Worm (Caenorhabditis elegans) whole organism, early embryonic: ENCODE results near the gene del-2.

Source experiments
- B0310.2 ChIP-seq: sonication (generic microtip); optimal IDR thresholded peaks from 2 replicates; lab custom pipeline; 2016; ENCODE audit warnings: mild to moderate bottlenecking, missing genetic modification characterization, missing compliant biosample characterization
- F13C5.2 ChIP-seq: sonication (generic microtip); optimal IDR thresholded peaks from 2 replicates; lab custom pipeline; 2017; ENCODE audit warnings: mild to moderate bottlenecking, missing genetic modification characterization, inconsistent platforms, missing compliant biosample characterization
- aly-1 ChIP-seq: sonication (generic microtip); optimal IDR thresholded peaks from 2 replicates; lab custom pipeline; 2016; ENCODE audit warnings: missing genetic modification characterization, missing compliant biosample characterization
- ama-1 ChIP-seq: fragments of 150-350 bp; optimal IDR thresholded peaks from 2 replicates; lab custom pipeline; 2014
- ceh-13 ChIP-seq: fragments of 200-800 bp; sonication (Bioruptor generic); optimal IDR thresholded peaks from 2 replicates; lab custom pipeline; 2018; ENCODE audit warnings: mild to moderate bottlenecking, missing genetic modification characterization, missing compliant biosample characterization
- ceh-36 ChIP-seq: sonication (generic microtip); optimal IDR thresholded peaks from 2 replicates; lab custom pipeline; 2016; ENCODE audit warnings: missing genetic modification characterization, inconsistent platforms, missing compliant biosample characterization
- ets-7 ChIP-seq: sonication (generic microtip); optimal IDR thresholded peaks from 2 replicates; lab custom pipeline; 2016; ENCODE audit warnings: missing genotype, missing genetic modification characterization, missing compliant biosample characterization
- flt-1 ChIP-seq: fragments of 200-800 bp; sonication (Bioruptor generic); IDR thresholded peaks from 2 replicates; pipeline ENCODE4 v1.3.6; 2022; ENCODE audit warnings: missing genetic modification characterization, missing compliant biosample characterization
- hmbx-1 ChIP-seq: sonication (generic microtip); optimal IDR thresholded peaks from 2 replicates; lab custom pipeline; 2016; ENCODE audit warnings: mild to moderate bottlenecking, missing genetic modification characterization, missing compliant biosample characterization
- hmg-4 ChIP-seq: fragments of 200-800 bp; sonication (Bioruptor generic); optimal IDR thresholded peaks from 2 replicates; lab custom pipeline; 2018; ENCODE audit warnings: mild to moderate bottlenecking, missing genetic modification characterization, missing compliant biosample characterization
- hnd-1 ChIP-seq: sonication (generic microtip); optimal IDR thresholded peaks from 2 replicates; lab custom pipeline; 2016; ENCODE audit warnings: missing genetic modification characterization, missing compliant biosample characterization
- pes-1 ChIP-seq: fragments of 200-800 bp; sonication (Bioruptor generic); IDR thresholded peaks from 2 replicates; pipeline ENCODE4 v1.3.6; 2022; ENCODE audit warnings: missing genetic modification reagents, missing genetic modification characterization, missing compliant biosample characterization
- scrt-1 ChIP-seq: fragments of 200-800 bp; sonication (Bioruptor generic); IDR thresholded peaks from 2 replicates; pipeline ENCODE4 v1.3.6; 2022; ENCODE audit warnings: missing genetic modification characterization, missing compliant biosample characterization
- sea-1 ChIP-seq: fragments of 200-800 bp; sonication (Bioruptor generic); conservative IDR thresholded peaks from 2 replicates; pipeline ENCODE4 v1.3.6; 2022; ENCODE audit warnings: missing genetic modification characterization, missing compliant biosample characterization
- tbx-11 ChIP-seq: fragments of 200-800 bp; sonication (Bioruptor generic); IDR thresholded peaks from 2 replicates; pipeline ENCODE4 v1.3.6; 2022; ENCODE audit warnings: missing genetic modification characterization, missing compliant biosample characterization
- tbx-37 ChIP-seq: fragments of 200-800 bp; sonication (Bioruptor generic); conservative IDR thresholded peaks from 2 replicates; pipeline ENCODE4 v1.3.6; 2022; ENCODE audit warnings: missing genetic modification reagents, missing genetic modification characterization, missing compliant biosample characterization
- tra-4 ChIP-seq: sonication (generic microtip); optimal IDR thresholded peaks from 2 replicates; lab custom pipeline; 2017; ENCODE audit warnings: missing genetic modification characterization, missing compliant biosample characterization

Gene del-2

DNA sequence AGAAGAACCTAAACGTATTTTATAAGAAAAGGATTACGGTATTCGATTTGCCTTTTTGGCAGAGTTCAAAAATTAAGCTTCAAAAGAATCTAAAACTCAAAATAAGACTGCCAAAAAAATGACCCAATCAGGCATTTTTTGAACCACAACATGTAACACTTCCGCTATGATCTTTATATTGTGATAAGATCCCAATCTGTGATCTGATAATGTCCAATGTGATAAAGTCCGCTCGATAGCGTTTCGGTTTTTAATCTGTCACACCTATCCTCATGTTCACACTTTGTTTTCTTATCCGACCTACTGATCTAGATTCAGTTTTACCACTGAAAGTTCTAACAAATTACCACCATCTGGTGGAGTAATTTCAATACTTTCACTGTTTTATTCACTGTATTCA lies 27.8 kb downstream of the del-2 start:
- TF ChIP-seq ceh-36 (tag; lab: Kevin White, UChicago) (no peak), hmg-4 (GFP tag; lab: Kevin White, UChicago) (no peak), aly-1 (tag; lab: Kevin White, UChicago) (no peak), tbx-37 (GFP tag; lab: Robert Waterston, UW) (no peak), flt-1 (GFP tag; lab: Robert Waterston, UW) (no peak), ama-1 (lab: Kevin White, UChicago) (no peak), sea-1 (GFP tag; lab: Robert Waterston, UW) (no peak), scrt-1 (GFP tag; lab: Robert Waterston, UW) (no peak), hnd-1 (no peak), ceh-13 (GFP tag; lab: Kevin White, UChicago) (no peak), B0310.2 (tag; lab: Kevin White, UChicago) (no peak)

DNA sequence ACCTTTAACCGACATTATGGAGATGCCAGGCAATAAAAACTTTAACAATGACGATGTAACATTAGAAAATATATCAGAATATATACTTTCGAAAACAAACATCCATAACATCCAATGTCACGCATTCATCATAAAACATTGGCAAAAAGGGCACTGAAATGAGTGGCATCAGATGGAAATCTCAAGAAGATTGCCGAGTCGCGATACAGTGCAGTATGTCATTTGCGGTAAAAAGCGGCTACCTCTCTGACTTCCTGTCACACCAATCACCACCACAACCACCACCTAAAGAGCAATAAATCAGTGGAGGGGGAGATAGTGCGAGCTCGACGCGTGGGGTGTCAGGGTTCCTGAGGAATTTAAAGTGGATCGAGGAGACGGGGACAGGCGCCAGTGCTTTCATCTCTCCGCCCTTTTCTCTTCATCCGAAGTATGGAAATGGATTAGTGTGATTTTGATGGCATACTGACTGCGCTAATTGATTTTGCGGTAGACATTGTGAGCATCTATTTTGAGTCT lies 28.7 kb downstream of the del-2 start:
- TF ChIP-seq ama-1 (lab: Kevin White, UChicago) (no peak), hmbx-1 (tag; lab: Kevin White, UChicago) (no peak), pes-1 (GFP tag; lab: Robert Waterston, UW) (no peak), tbx-11 (GFP tag; lab: Robert Waterston, UW) (no peak), tra-4 (tag; lab: Kevin White, UChicago) (no peak), ceh-13 (GFP tag; lab: Kevin White, UChicago) (no peak), B0310.2 (tag; lab: Kevin White, UChicago) (no peak), ets-7 (tag; lab: Kevin White, UChicago) (no peak)

DNA sequence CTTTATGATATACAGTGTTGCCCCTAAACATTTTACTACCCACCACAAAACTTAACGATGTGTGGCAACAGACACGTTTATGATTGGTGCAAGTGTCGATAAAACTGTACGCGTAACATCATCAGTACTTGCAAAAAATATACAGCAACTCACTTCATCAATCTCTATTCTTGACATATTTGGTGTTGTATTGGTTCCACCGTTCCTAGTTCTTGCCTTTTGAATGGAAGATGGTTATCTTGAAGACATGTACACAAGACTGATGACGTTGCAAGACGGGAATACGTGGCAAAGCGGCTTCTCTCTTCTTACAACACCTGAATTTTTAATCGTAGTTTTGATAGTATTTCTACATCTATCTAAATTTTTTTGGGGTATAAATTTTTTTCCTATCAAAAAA lies 30.9 kb downstream of the del-2 start:
- TF ChIP-seq ceh-36 (tag; lab: Kevin White, UChicago) (no peak), B0310.2 (tag; lab: Kevin White, UChicago) (no peak), tbx-11 (GFP tag; lab: Robert Waterston, UW) (no peak), ceh-13 (GFP tag; lab: Kevin White, UChicago) (no peak), flt-1 (GFP tag; lab: Robert Waterston, UW) (no peak), scrt-1 (GFP tag; lab: Robert Waterston, UW) (no peak), hmg-4 (GFP tag; lab: Kevin White, UChicago) (no peak), aly-1 (tag; lab: Kevin White, UChicago) (no peak), sea-1 (GFP tag; lab: Robert Waterston, UW) (no peak), ama-1 (lab: Kevin White, UChicago) (no peak), hnd-1 (no peak), hmbx-1 (tag; lab: Kevin White, UChicago) (no peak), ets-7 (tag; lab: Kevin White, UChicago) (no peak), pes-1 (GFP tag; lab: Robert Waterston, UW) (no peak), tbx-37 (GFP tag; lab: Robert Waterston, UW) (no peak), tra-4 (tag; lab: Kevin White, UChicago) (no peak), F13C5.2 (no peak)

DNA sequence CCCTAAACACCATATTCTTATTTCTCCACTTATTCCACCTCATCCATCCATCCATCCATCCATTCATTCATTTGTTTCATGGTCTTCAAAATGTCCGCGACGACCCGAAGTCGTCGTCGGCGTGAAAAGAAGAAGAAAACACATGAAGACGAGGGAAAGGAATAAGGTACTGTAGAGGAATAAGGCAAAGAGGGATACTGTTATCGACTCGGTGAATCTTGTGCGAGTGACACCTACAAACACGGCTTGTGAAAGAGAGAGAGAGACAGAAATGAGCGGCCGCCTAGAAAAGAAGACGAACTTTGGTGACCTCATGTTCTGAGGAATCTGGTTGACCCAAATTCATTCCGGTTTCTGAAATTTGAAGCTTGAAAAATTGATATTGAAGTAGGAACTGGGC lies 32.7 kb downstream of the del-2 start:
- TF ChIP-seq ets-7 (tag; lab: Kevin White, UChicago) (no peak), tbx-11 (GFP tag; lab: Robert Waterston, UW) (no peak), ama-1 (lab: Kevin White, UChicago) (no peak), tbx-37 (GFP tag; lab: Robert Waterston, UW) (no peak), hmbx-1 (tag; lab: Kevin White, UChicago) (no peak), F13C5.2 (no peak), hnd-1 (no peak), pes-1 (GFP tag; lab: Robert Waterston, UW) (no peak), flt-1 (GFP tag; lab: Robert Waterston, UW) (no peak), sea-1 (GFP tag; lab: Robert Waterston, UW) (no peak), ceh-36 (tag; lab: Kevin White, UChicago) (no peak), ceh-13 (GFP tag; lab: Kevin White, UChicago) (no peak), hmg-4 (GFP tag; lab: Kevin White, UChicago) (no peak), aly-1 (tag; lab: Kevin White, UChicago) (no peak), B0310.2 (tag; lab: Kevin White, UChicago) (no peak), tra-4 (tag; lab: Kevin White, UChicago) (no peak), scrt-1 (GFP tag; lab: Robert Waterston, UW) (no peak)

DNA sequence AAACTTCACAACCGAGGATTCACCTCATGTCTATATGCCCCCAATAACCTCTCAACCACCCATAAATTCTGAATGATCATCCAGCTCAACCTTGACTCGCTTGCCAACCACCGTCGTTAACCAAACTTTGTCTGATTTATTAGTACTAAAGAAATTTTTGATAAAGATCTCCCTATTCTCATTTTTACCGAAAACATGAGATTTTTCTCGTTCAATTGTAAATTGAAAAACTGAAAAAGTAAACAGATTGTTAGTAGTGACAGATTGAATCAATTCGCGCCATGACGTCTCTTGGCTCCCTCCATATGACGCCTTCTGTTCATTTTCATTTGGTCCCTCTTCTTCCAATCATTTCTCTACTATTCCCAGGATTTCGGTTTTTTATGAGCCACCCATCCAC lies 33.9 kb downstream of the del-2 start:
- TF ChIP-seq ama-1 (lab: Kevin White, UChicago): no peak
- TF ChIP-seq F13C5.2: no peak
- TF ChIP-seq ets-7 (tag; lab: Kevin White, UChicago): no peak
- TF ChIP-seq ceh-36 (tag; lab: Kevin White, UChicago): no peak
- TF ChIP-seq pes-1 (GFP tag; lab: Robert Waterston, UW): no peak
- no peak for TF ChIP-seq hmbx-1 (tag; lab: Kevin White, UChicago)
- TF ChIP-seq tbx-37 (GFP tag; lab: Robert Waterston, UW): no peak
- no peak for TF ChIP-seq flt-1 (GFP tag; lab: Robert Waterston, UW)
- no peak for TF ChIP-seq ceh-13 (GFP tag; lab: Kevin White, UChicago)
- no peak for TF ChIP-seq scrt-1 (GFP tag; lab: Robert Waterston, UW)
- TF ChIP-seq aly-1 (tag; lab: Kevin White, UChicago): no peak
- no peak for TF ChIP-seq sea-1 (GFP tag; lab: Robert Waterston, UW)
- no peak for TF ChIP-seq tbx-11 (GFP tag; lab: Robert Waterston, UW)
- no peak for TF ChIP-seq tra-4 (tag; lab: Kevin White, UChicago)
- no peak for TF ChIP-seq hnd-1

DNA sequence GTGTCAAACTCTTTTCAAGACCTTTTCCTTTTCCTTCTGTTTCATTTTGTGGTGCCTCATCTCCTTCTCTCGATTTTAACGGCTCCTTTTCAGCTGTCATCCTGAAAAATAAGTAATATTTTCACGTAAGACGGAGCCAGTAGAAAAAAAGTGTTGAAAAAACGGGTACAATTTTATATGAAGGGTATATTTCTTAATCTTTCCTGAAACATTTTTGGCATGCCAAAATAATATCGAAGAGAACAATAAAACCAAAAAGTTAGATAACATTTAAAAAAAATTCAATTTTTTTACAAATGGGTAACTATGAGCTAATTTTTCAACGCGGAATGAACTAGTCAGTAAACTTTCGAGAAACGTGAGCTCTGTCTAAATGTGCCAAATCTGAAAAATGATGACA lies 40.2 kb downstream of the del-2 start, which contains the start of gene aat-1:
Gene aat-1 (minus strand): TSS at position 101 of the 400 bp plus-strand sequence.
- no peak for TF ChIP-seq sea-1 (GFP tag; lab: Robert Waterston, UW)
- no peak for TF ChIP-seq ama-1 (lab: Kevin White, UChicago)
